Worm (Caenorhabditis elegans) whole organism, L3 larva: ENCODE measurements around the gene srlf-35.

Source experiments
- R02D3.7 ChIP-seq: fragments of 150-350 bp; optimal IDR thresholded peaks from 2 replicates; lab custom pipeline; 2014; ENCODE audit warnings: missing biosample characterization, missing genetic modification characterization
- ZK546.5 ChIP-seq: sonication (generic microtip); optimal IDR thresholded peaks from 2 replicates; lab custom pipeline; 2017; ENCODE audit warnings: missing biosample characterization, missing genetic modification characterization
- ceh-16 ChIP-seq: sonication (generic microtip); optimal IDR thresholded peaks from 2 replicates; lab custom pipeline; 2017; ENCODE audit warnings: missing biosample characterization, missing genetic modification characterization
- ceh-28 ChIP-seq: fragments of 150-350 bp; optimal IDR thresholded peaks from 2 replicates; lab custom pipeline; 2014; ENCODE audit warnings: missing biosample characterization, missing genetic modification reagents, missing genetic modification characterization
- ceh-82 ChIP-seq: fragments of 150-350 bp; optimal IDR thresholded peaks from 2 replicates; lab custom pipeline; 2014; ENCODE audit warnings: missing biosample characterization, missing genetic modification characterization
- ceh-9 ChIP-seq: sonication (generic microtip); optimal IDR thresholded peaks from 2 replicates; lab custom pipeline; 2018; ENCODE audit warnings: missing biosample characterization, missing genetic modification characterization
- daf-12 ChIP-seq: fragments of 150-350 bp; optimal IDR thresholded peaks from 2 replicates; lab custom pipeline; 2014; ENCODE audit warnings: missing biosample characterization, missing genetic modification reagents, missing genetic modification characterization
- egl-27 ChIP-seq: sonication (generic microtip); optimal IDR thresholded peaks from 4 replicates; lab custom pipeline; 2017; ENCODE audit warnings: missing biosample characterization, missing genetic modification reagents, missing genetic modification characterization
- egl-5 ChIP-seq: fragments of 150-350 bp; optimal IDR thresholded peaks from 2 replicates; lab custom pipeline; 2017; ENCODE audit warnings: missing biosample characterization, missing genetic modification reagents, missing genetic modification characterization, inconsistent platforms
- elt-1 ChIP-seq: fragments of 150-350 bp; optimal IDR thresholded peaks from 2 replicates; lab custom pipeline; 2014; ENCODE audit warnings: missing biosample characterization, missing genetic modification characterization
- elt-2 ChIP-seq: sonication (generic microtip); optimal IDR thresholded peaks from 2 replicates; lab custom pipeline; 2016; ENCODE audit warnings: missing genetic modification reagents, mild to moderate bottlenecking, missing genetic modification characterization, missing compliant biosample characterization
- elt-3 ChIP-seq, 3 experiments: fragments of 150-350 bp in 1 of 3; sonication (generic microtip) in 2 of 3; optimal IDR thresholded peaks; 2 replicates in 2 of 3; 4 replicates in 1 of 3; lab custom pipeline; 2014 to 2017; ENCODE audit warnings: missing biosample characterization in 3 of 3, missing genetic modification characterization in 3 of 3
- eor-1 ChIP-seq, 2 experiments: fragments of 150-350 bp; optimal IDR thresholded peaks; 2 replicates each; lab custom pipeline; 2014 to 2018; ENCODE audit warnings: missing biosample characterization in 2 of 2, missing genetic modification characterization in 2 of 2
- fkh-10 ChIP-seq: sonication (generic microtip); optimal IDR thresholded peaks from 2 replicates; lab custom pipeline; 2017; ENCODE audit warnings: missing biosample characterization, missing genetic modification reagents, missing genetic modification characterization
- fkh-2 ChIP-seq: fragments of 150-350 bp; optimal IDR thresholded peaks from 2 replicates; lab custom pipeline; 2014; ENCODE audit warnings: missing biosample characterization, missing genetic modification reagents, missing genetic modification characterization
- fos-1 ChIP-seq: fragments of 150-350 bp; optimal IDR thresholded peaks from 2 replicates; lab custom pipeline; 2014; ENCODE audit warnings: missing biosample characterization, missing genetic modification characterization
- hmg-11 ChIP-seq: sonication (generic microtip); optimal IDR thresholded peaks from 2 replicates; lab custom pipeline; 2016; ENCODE audit warnings: missing genetic modification characterization, missing compliant biosample characterization
- jun-1 ChIP-seq: fragments of 150-350 bp; optimal IDR thresholded peaks from 2 replicates; lab custom pipeline; 2014; ENCODE audit warnings: missing biosample characterization, missing genetic modification reagents, missing genetic modification characterization
- lin-15B ChIP-seq: fragments of 150-350 bp; optimal IDR thresholded peaks from 2 replicates; lab custom pipeline; 2014; ENCODE audit warnings: missing biosample characterization, missing genetic modification characterization
- lin-39 ChIP-seq: fragments of 150-350 bp; optimal IDR thresholded peaks from 2 replicates; lab custom pipeline; 2018; ENCODE audit warnings: missing biosample characterization, missing genetic modification reagents, missing genetic modification characterization
- lsy-12 ChIP-seq: sonication (generic microtip); optimal IDR thresholded peaks from 2 replicates; lab custom pipeline; 2016; ENCODE audit warnings: mild to moderate bottlenecking, missing genetic modification characterization, missing compliant biosample characterization
- mdl-1 ChIP-seq: fragments of 150-350 bp; optimal IDR thresholded peaks from 2 replicates; lab custom pipeline; 2014; ENCODE audit warnings: missing biosample characterization, missing genetic modification characterization
- mml-1 ChIP-seq: fragments of 150-350 bp; sonication (generic microtip); optimal IDR thresholded peaks from 3 replicates; lab custom pipeline; 2014; ENCODE audit warnings: missing biosample characterization, missing genetic modification characterization
- nfya-1 ChIP-seq: sonication (generic microtip); optimal IDR thresholded peaks from 2 replicates; lab custom pipeline; 2017; ENCODE audit warnings: missing genetic modification characterization, mild to moderate bottlenecking, missing compliant biosample characterization, antibody characterized with exemption, moderate library complexity; ENCODE audit not compliant: insufficient read depth
- nhr-11 ChIP-seq: fragments of 150-350 bp; optimal IDR thresholded peaks from 2 replicates; lab custom pipeline; 2014; ENCODE audit warnings: missing biosample characterization, missing genetic modification characterization
- nhr-12 ChIP-seq: fragments of 150-350 bp; optimal IDR thresholded peaks from 2 replicates; lab custom pipeline; 2014; ENCODE audit warnings: missing biosample characterization, missing genetic modification characterization
- nhr-23 ChIP-seq: fragments of 150-350 bp; optimal IDR thresholded peaks from 2 replicates; lab custom pipeline; 2014; ENCODE audit warnings: missing biosample characterization, missing genetic modification reagents, missing genetic modification characterization
- nhr-237 ChIP-seq: fragments of 150-350 bp; optimal IDR thresholded peaks from 2 replicates; lab custom pipeline; 2014; ENCODE audit warnings: missing biosample characterization, missing genetic modification characterization
- nhr-25 ChIP-seq: sonication (generic microtip); optimal IDR thresholded peaks from 2 replicates; lab custom pipeline; 2017; ENCODE audit warnings: missing biosample characterization, missing genetic modification characterization
- nhr-28 ChIP-seq: fragments of 150-350 bp; optimal IDR thresholded peaks from 2 replicates; lab custom pipeline; 2014; ENCODE audit warnings: missing biosample characterization, missing genetic modification characterization
- nhr-43 ChIP-seq: sonication (generic microtip); optimal IDR thresholded peaks from 2 replicates; lab custom pipeline; 2016; ENCODE audit warnings: mild to moderate bottlenecking, missing genetic modification characterization, missing compliant biosample characterization; ENCODE audit not compliant: poor library complexity, severe bottlenecking
- nhr-67 ChIP-seq: fragments of 150-350 bp; optimal IDR thresholded peaks from 2 replicates; lab custom pipeline; 2014; ENCODE audit warnings: missing biosample characterization, missing genetic modification characterization
- nhr-76 ChIP-seq: fragments of 150-350 bp; sonication (generic microtip); optimal IDR thresholded peaks from 5 replicates; lab custom pipeline; 2014; ENCODE audit warnings: missing biosample characterization, missing genetic modification characterization
- pha-4 ChIP-seq: fragments of 150-350 bp; optimal IDR thresholded peaks from 2 replicates; lab custom pipeline; 2014; ENCODE audit warnings: missing biosample characterization, missing genetic modification reagents, missing genetic modification characterization
- pqm-1 ChIP-seq: fragments of 150-350 bp; optimal IDR thresholded peaks from 2 replicates; lab custom pipeline; 2017; ENCODE audit warnings: missing biosample characterization, missing genetic modification characterization, inconsistent platforms
- sea-2 ChIP-seq: fragments of 150-350 bp; sonication (generic microtip); optimal IDR thresholded peaks from 4 replicates; lab custom pipeline; 2014; ENCODE audit warnings: missing biosample characterization, missing genetic modification reagents, missing genetic modification characterization
- skn-1 ChIP-seq: fragments of 150-350 bp; optimal IDR thresholded peaks from 2 replicates; lab custom pipeline; 2014; ENCODE audit warnings: missing biosample characterization, missing genetic modification characterization
- unc-39 ChIP-seq: sonication (generic microtip); optimal IDR thresholded peaks from 4 replicates; lab custom pipeline; 2017; ENCODE audit warnings: missing biosample characterization, missing genetic modification characterization
- unc-62 ChIP-seq: fragments of 150-350 bp; sonication (generic microtip); optimal IDR thresholded peaks from 4 replicates; lab custom pipeline; 2014; ENCODE audit warnings: missing biosample characterization, missing genetic modification reagents, missing genetic modification characterization
- zag-1 ChIP-seq: fragments of 150-350 bp; optimal IDR thresholded peaks from 2 replicates; lab custom pipeline; 2014; ENCODE audit warnings: missing biosample characterization, missing genetic modification characterization
- ztf-11 ChIP-seq: fragments of 150-350 bp; optimal IDR thresholded peaks from 2 replicates; lab custom pipeline; 2014; ENCODE audit warnings: missing biosample characterization, missing genetic modification characterization

srlf-35 gene

DNA sequence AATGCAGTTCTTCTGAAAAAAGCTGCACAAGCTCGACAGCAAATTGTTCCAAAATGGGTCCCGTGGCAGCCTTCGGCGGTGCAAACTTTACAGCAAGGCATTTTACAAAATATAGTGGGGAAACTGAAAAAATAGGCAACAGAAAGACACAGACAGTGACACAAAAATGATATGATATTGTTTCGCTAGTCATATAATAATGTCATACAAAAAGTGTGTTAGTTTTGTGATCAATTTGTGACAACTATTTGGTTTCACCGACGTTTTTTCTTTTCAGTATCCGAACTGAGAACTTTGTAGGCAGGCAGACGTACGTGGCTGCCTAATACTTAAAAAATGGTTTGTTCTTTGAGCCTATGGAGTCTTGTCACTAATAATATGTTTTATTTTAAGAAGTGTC, 15.6 kb downstream of the srlf-35 start, which contains the start of gene nhr-210:
nhr-210 (minus strand) TSS at position 101 of the 400 bp plus-strand sequence.
- TF ChIP-seq lin-39 (tag; lab: Kevin White, UChicago) (no peak), nhr-237 (tag; lab: Kevin White, UChicago) (no peak), elt-2 (tag; lab: Kevin White, UChicago) (peak; percentile 13), elt-1 (tag; lab: Kevin White, UChicago) (no peak)

DNA sequence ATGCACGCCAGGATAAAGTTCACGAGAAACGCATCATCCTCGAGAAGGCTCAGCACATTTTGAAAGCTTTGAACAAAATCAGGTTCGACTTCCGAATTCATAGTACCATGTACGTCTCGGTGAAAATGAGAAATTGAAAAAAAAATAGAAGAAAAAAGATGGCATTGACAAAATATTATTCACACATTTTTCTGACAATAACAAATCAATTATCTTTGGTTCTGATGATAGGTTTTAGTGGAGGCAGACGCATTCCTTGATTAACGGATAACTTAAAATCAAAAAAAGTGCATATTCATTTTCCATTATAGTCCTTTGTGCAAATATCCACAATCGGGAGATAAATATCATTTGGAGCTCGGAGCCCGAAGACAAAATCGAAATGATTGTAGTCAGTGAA, 17.7 kb downstream of the srlf-35 start, which contains the start of gene srw-107:
srw-107 (minus strand) TSS at position 101 of the 400 bp plus-strand sequence.
- TF ChIP-seq daf-12 (no peak), hmg-11 (tag; lab: Kevin White, UChicago) (no peak)

DNA sequence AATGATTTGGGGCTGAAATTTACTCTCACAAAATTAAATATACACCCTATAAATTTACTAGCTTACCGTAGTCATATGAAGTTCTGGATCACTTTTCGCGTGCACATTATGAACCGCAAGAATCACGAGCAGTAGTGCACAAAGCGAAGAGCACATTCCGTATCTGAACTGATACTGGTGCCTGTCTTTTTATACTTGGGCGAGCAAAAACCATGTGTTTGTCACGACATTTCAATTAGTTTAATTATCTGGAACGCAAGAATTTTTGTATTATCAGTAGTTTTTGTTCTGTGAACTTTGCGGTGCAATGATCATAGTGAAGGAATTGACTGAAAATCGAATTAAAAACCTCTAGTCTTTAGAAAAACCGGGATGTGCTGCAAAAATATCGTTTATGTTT, 20.2 kb downstream of the srlf-35 start, which contains the start of gene lipl-3:
lipl-3 (minus strand) TSS at position 161 of the 400 bp plus-strand sequence.
- peak; percentile 53 for TF ChIP-seq pqm-1 (tag; lab: Kevin White, UChicago)
- TF ChIP-seq elt-2 (tag; lab: Kevin White, UChicago), result peak; percentile 43
- no peak for TF ChIP-seq ztf-11

DNA sequence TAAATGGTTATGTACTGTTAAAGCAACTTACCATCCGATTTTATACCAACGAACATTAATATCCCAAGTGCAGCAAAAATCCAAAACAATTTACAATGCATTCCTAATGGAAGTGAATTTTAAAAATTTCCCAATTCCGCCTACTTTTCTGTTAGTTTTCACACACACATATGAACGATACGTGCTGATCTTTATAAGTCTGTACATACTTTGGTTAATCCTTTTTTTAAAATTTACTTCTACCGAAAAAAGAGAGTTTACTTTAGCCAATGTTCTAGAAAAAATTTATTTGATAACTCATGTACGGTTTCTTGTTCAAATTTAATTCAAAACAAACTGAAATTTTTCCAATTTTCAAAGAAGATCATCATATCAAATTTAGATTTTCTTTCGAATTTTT, 21.2 kb downstream of the srlf-35 start, which contains the start of gene R11G11.16:
R11G11.16 (minus strand) TSS at position 101 of the 400 bp plus-strand sequence.
- no peak for TF ChIP-seq nhr-76
- TF ChIP-seq egl-5 (tag; lab: Kevin White, UChicago), result no peak

DNA sequence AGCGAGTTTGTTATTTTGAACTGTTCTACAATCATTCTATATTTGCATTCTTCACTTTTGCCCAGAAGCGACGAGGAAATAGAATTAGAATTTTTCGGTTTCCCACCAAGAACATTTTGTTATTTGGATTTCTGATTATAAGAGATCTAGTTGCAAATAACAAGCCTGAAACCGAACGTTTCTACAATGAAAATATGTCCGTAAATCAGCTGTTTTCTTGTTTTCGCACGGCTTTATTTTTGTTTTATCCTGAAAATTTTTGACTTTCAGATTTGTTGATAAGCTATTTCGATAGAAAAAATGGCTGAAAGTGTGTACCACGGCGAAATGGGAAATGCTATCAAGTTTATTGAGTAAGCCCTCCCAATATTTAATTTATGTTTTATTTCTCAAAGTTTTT, 23.8 kb downstream of the srlf-35 start, which contains the start of gene srw-108:
srw-108 (plus strand) TSS at position 301 of the 400 bp plus-strand sequence.
- no peak for TF ChIP-seq eor-1 (tag; optimal IDR thresholded peaks at IDR 0.05; lab: Kevin White, UChicago)
- no peak for TF ChIP-seq nhr-28 (tag; lab: Kevin White, UChicago)
- no peak for TF ChIP-seq zag-1 (tag; lab: Kevin White, UChicago)
- TF ChIP-seq ZK546.5, result no peak
- no peak for TF ChIP-seq elt-2 (tag; lab: Kevin White, UChicago)
- no peak for TF ChIP-seq nhr-12 (tag; lab: Kevin White, UChicago)
- TF ChIP-seq R02D3.7 (tag; lab: Kevin White, UChicago), result no peak
- no peak for TF ChIP-seq unc-62 (GFP tag; lab: Kevin White, UChicago)
- no peak for TF ChIP-seq lin-15B (tag; lab: Kevin White, UChicago)

DNA sequence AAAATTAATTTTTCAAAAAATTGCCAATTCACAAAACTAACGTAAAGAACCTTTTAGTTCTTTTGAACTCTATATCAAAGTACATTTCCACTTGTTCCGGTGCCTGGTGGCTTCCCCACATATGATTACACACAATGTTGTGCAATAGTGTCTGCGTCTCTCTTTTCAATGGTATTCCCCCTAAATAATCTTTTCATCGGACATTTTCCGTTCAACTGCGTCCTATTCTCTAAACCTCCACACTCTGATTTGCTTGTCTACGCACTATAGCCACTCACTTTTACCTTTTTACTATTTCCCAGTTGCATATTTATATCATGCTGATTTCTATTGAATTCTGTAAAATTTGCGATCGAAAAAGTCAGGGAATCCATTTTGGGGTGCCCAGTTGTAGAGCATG, 28.2 kb downstream of the srlf-35 start, which contains the start of gene nhr-58:
nhr-58 (plus strand) TSS at position 214 of the 400 bp plus-strand sequence.
- TF ChIP-seq ceh-82 (tag; lab: Kevin White, UChicago) (no peak), unc-39 (no peak), ceh-9 (tag; lab: Kevin White, UChicago) (no peak), mml-1 (no peak), fkh-2 (no peak), nhr-23 (peak; percentile 68), elt-3 (tag; optimal IDR thresholded peaks at IDR 0.05; lab: Kevin White, UChicago) (peak in 1 of 3 experiments; percentile 15), hmg-11 (tag; lab: Kevin White, UChicago) (no peak), sea-2 (no peak), ceh-16 (tag; lab: Kevin White, UChicago) (no peak), nhr-25 (peak; percentile 56), nhr-12 (tag; lab: Kevin White, UChicago) (no peak), elt-2 (tag; lab: Kevin White, UChicago) (peak; percentile 86), skn-1 (no peak), fos-1 (tag; lab: Kevin White, UChicago) (no peak), nfya-1 (tag; lab: Kevin White, UChicago) (peak; percentile 66), nhr-76 (no peak), eor-1 (tag; optimal IDR thresholded peaks at IDR 0.05; lab: Kevin White, UChicago) (no peak), lin-39 (tag; lab: Kevin White, UChicago) (peak; percentile 29), pha-4 (tag; lab: Kevin White, UChicago) (peak; percentile 90), nhr-43 (tag; lab: Kevin White, UChicago) (peak; percentile 40), egl-5 (tag; lab: Kevin White, UChicago) (no peak), egl-27 (tag; lab: Kevin White, UChicago) (peak; percentile 78), mdl-1 (tag; lab: Kevin White, UChicago) (peak; percentile 49), lsy-12 (tag; lab: Kevin White, UChicago) (no peak), lin-15B (tag; lab: Kevin White, UChicago) (no peak), nhr-67 (tag; lab: Kevin White, UChicago) (no peak), ceh-28 (tag; lab: Kevin White, UChicago) (no peak), pqm-1 (tag; lab: Kevin White, UChicago) (peak; percentile 97), jun-1 (tag; lab: Kevin White, UChicago) (peak; percentile 85), fkh-10 (GFP tag; lab: Kevin White, UChicago) (no peak), nhr-237 (tag; lab: Kevin White, UChicago) (no peak), elt-1 (tag; lab: Kevin White, UChicago) (peak; percentile 43), ztf-11 (no peak), nhr-11 (no peak), daf-12 (no peak)
